Fruit fly (Drosophila melanogaster) whole organism, larva: ENCODE results near the gene Tsp2A.

ENCODE experiments used
- noc ChIP-seq: fragments of 200-800 bp; sonication (Bioruptor generic); optimal IDR thresholded peaks from 3 replicates; lab custom pipeline; 2019; ENCODE audit warnings: missing biosample characterization, mild to moderate bottlenecking, missing genetic modification characterization, moderate library complexity

Tsp2A gene

DNA sequence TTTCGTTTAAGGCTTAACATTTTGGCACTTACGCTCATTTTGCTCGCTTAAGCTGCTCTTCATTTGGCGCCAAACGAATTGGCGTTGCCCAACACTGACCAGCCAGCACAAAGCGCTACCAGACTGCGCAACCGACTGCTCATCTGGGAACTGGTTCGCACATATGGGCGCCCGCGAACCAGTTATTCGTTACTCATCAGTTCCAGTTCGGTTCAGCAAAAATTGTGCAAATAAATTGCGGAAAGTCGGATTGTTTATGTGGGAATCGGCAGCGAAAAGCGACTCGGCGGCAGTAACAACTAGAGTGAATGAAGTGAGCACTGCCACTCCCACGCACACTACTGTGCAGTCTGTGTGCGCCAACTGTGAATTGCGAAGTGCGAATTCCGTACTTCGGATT lies 46.5 kb downstream of the Tsp2A start, which contains the start of gene Rilpl:
TSS of gene Rilpl (plus strand) at position 180 of the 400 bp plus-strand sequence.
- peak; percentile 7 for TF ChIP-seq noc (tag; lab: Kevin White, UChicago)
